Fruit fly (Drosophila melanogaster) whole organism, prepupa: ENCODE data around the gene CG12729.
A peak's percentile ranks its signal among the peaks of the same experiment; 100 is the strongest.

ENCODE experiments used
- Blimp-1 ChIP-seq: fragments of 200-800 bp; sonication (Bioruptor generic); optimal IDR thresholded peaks from 3 replicates; lab custom pipeline; 2017; ENCODE audit warnings: missing biosample characterization, missing genetic modification characterization, mild to moderate bottlenecking, moderate library complexity, missing genetic modification reagents
- CG10669 ChIP-seq: fragments of 200-800 bp; sonication (Bioruptor generic); optimal IDR thresholded peaks from 3 replicates; lab custom pipeline; 2018; ENCODE audit warnings: missing biosample characterization, mild to moderate bottlenecking, missing genetic modification characterization, moderate library complexity
- CG11294 ChIP-seq: fragments of 200-800 bp; sonication (Bioruptor generic); IDR thresholded peaks from 2 replicates; pipeline ENCODE4 v1.3.6; 2022; ENCODE audit warnings: missing biosample characterization, missing genetic modification characterization
- CG11762 ChIP-seq: fragments of 200-800 bp; sonication (Bioruptor generic); optimal IDR thresholded peaks from 3 replicates; lab custom pipeline; 2016; ENCODE audit warnings: missing biosample characterization, missing genetic modification characterization; ENCODE audit not compliant: insufficient read depth
- CG11902 ChIP-seq: fragments of 200-800 bp; sonication (Bioruptor generic); optimal IDR thresholded peaks from 3 replicates; lab custom pipeline; 2016; ENCODE audit warnings: missing biosample characterization, missing genetic modification characterization
- CG15336 ChIP-seq: fragments of 200-800 bp; sonication (Bioruptor generic); IDR thresholded peaks from 2 replicates; pipeline ENCODE4 v1.3.6; 2022; ENCODE audit warnings: missing biosample characterization, missing genetic modification characterization
- CG16779 ChIP-seq: fragments of 200-800 bp; sonication (Bioruptor generic); optimal IDR thresholded peaks from 3 replicates; lab custom pipeline; 2017; ENCODE audit warnings: missing biosample characterization, mild to moderate bottlenecking, missing genetic modification characterization
- CG31627 ChIP-seq: fragments of 200-800 bp; sonication (Bioruptor generic); optimal IDR thresholded peaks from 3 replicates; lab custom pipeline; 2016; ENCODE audit warnings: missing biosample characterization, missing genetic modification characterization
- CG32006 ChIP-seq: fragments of 200-800 bp; sonication (Bioruptor generic); optimal IDR thresholded peaks from 3 replicates; lab custom pipeline; 2017; ENCODE audit warnings: missing biosample characterization, mild to moderate bottlenecking, missing genetic modification characterization
- CG3919 ChIP-seq: fragments of 200-800 bp; sonication (Bioruptor generic); optimal IDR thresholded peaks from 3 replicates; lab custom pipeline; 2016; ENCODE audit warnings: missing biosample characterization, missing genetic modification characterization
- CG4318 ChIP-seq: fragments of 200-800 bp; sonication (Bioruptor generic); optimal IDR thresholded peaks from 3 replicates; lab custom pipeline; 2017; ENCODE audit warnings: missing biosample characterization, mild to moderate bottlenecking, missing genetic modification characterization
- CG6163 ChIP-seq: fragments of 200-800 bp; sonication (Bioruptor generic); IDR thresholded peaks from 3 replicates; pipeline ENCODE4 v1.3.6; 2022; ENCODE audit warnings: missing biosample characterization, missing genetic modification characterization
- CG6276 ChIP-seq: fragments of 200-800 bp; sonication (Bioruptor generic); optimal IDR thresholded peaks from 2 replicates; lab custom pipeline; 2017; ENCODE audit warnings: missing biosample characterization, mild to moderate bottlenecking, missing genetic modification characterization
- CG6792 ChIP-seq: fragments of 200-800 bp; sonication (Bioruptor generic); optimal IDR thresholded peaks from 3 replicates; lab custom pipeline; 2016; ENCODE audit warnings: missing biosample characterization, missing genetic modification characterization
- CG6808 ChIP-seq: fragments of 200-800 bp; sonication (Bioruptor generic); optimal IDR thresholded peaks from 3 replicates; lab custom pipeline; 2017; ENCODE audit warnings: missing biosample characterization, missing genetic modification characterization, mild to moderate bottlenecking, moderate library complexity, missing genetic modification reagents
- CG6854 ChIP-seq: fragments of 200-800 bp; sonication (Bioruptor generic); optimal IDR thresholded peaks from 2 replicates; lab custom pipeline; 2017; ENCODE audit warnings: missing biosample characterization, mild to moderate bottlenecking, missing genetic modification characterization
- CG7368 ChIP-seq: fragments of 200-800 bp; sonication (Bioruptor generic); optimal IDR thresholded peaks from 3 replicates; lab custom pipeline; 2016; ENCODE audit warnings: missing biosample characterization, missing genetic modification characterization
- CG8119 ChIP-seq: fragments of 200-800 bp; sonication (Bioruptor generic); IDR thresholded peaks from 3 replicates; pipeline ENCODE4 v1.3.6; 2022; ENCODE audit warnings: missing biosample characterization, missing genetic modification characterization
- CG8319 ChIP-seq: fragments of 200-800 bp; sonication (Bioruptor generic); optimal IDR thresholded peaks from 3 replicates; lab custom pipeline; 2016; ENCODE audit warnings: missing biosample characterization, missing genetic modification characterization
- CG9139 ChIP-seq: fragments of 200-800 bp; sonication (Bioruptor generic); optimal IDR thresholded peaks from 3 replicates; lab custom pipeline; 2017; ENCODE audit warnings: missing biosample characterization, mild to moderate bottlenecking, missing genetic modification characterization
- Eip75B ChIP-seq: fragments of 200-800 bp; sonication (Bioruptor generic); optimal IDR thresholded peaks from 3 replicates; lab custom pipeline; 2016; ENCODE audit warnings: missing biosample characterization, missing genetic modification characterization
- Eip78C ChIP-seq: fragments of 200-800 bp; sonication (Bioruptor generic); peaks from one replicate; lab custom pipeline; 2016; ENCODE audit warnings: missing biosample characterization, missing genetic modification characterization
- Eip93F ChIP-seq: fragments of 200-800 bp; sonication (Bioruptor generic); optimal IDR thresholded peaks from 2 replicates; lab custom pipeline; 2016; ENCODE audit warnings: missing biosample characterization, mild to moderate bottlenecking, missing genetic modification characterization
- Ets96B ChIP-seq: fragments of 200-800 bp; optimal IDR thresholded peaks from 2 replicates; lab custom pipeline; 2019; ENCODE audit warnings: missing biosample characterization, mild to moderate bottlenecking, missing genetic modification characterization, moderate library complexity
- Hr38 ChIP-seq: sonication (Bioruptor generic); optimal IDR thresholded peaks from 2 replicates; lab custom pipeline; 2016; ENCODE audit warnings: missing biosample characterization, missing genetic modification characterization
- Hr39 ChIP-seq: fragments of 200-800 bp; sonication (Bioruptor generic); optimal IDR thresholded peaks from 2 replicates; lab custom pipeline; 2016; ENCODE audit warnings: missing biosample characterization, missing genetic modification characterization
- Hr4 ChIP-seq: fragments of 200-800 bp; sonication (Bioruptor generic); optimal IDR thresholded peaks from 3 replicates; lab custom pipeline; 2016; ENCODE audit warnings: missing biosample characterization, missing genetic modification characterization
- Lpt ChIP-seq: fragments of 200-800 bp; sonication (Bioruptor generic); optimal IDR thresholded peaks from 3 replicates; lab custom pipeline; 2016; ENCODE audit warnings: missing biosample characterization, missing genetic modification characterization
- Smox ChIP-seq: fragments of 200-800 bp; sonication (Bioruptor generic); optimal IDR thresholded peaks from 3 replicates; lab custom pipeline; 2016; ENCODE audit warnings: missing biosample characterization, missing genetic modification characterization
- Sox14 ChIP-seq: fragments of 200-800 bp; sonication (Bioruptor generic); optimal IDR thresholded peaks from 3 replicates; lab custom pipeline; 2016; ENCODE audit warnings: missing biosample characterization, missing genetic modification characterization
- Sox15 ChIP-seq: fragments of 200-800 bp; sonication (Bioruptor generic); optimal IDR thresholded peaks from 3 replicates; lab custom pipeline; 2016; ENCODE audit warnings: missing biosample characterization, missing genetic modification characterization
- achi ChIP-seq: fragments of 200-800 bp; sonication (Bioruptor generic); optimal IDR thresholded peaks from 3 replicates; lab custom pipeline; 2016; ENCODE audit warnings: missing biosample characterization, missing genetic modification characterization
- acj6 ChIP-seq: fragments of 200-800 bp; sonication (Bioruptor generic); optimal IDR thresholded peaks from 3 replicates; lab custom pipeline; 2016; ENCODE audit warnings: missing biosample characterization, missing genetic modification characterization
- dsx ChIP-seq: fragments of 200-800 bp; optimal IDR thresholded peaks from 3 replicates; lab custom pipeline; 2019; ENCODE audit warnings: missing biosample characterization, mild to moderate bottlenecking, missing genetic modification characterization, moderate library complexity; ENCODE audit not compliant: poor library complexity, severe bottlenecking
- eg ChIP-seq: fragments of 200-800 bp; sonication (Bioruptor generic); IDR thresholded peaks from 3 replicates; pipeline ENCODE4 v1.3.6; 2022; ENCODE audit warnings: missing biosample characterization, missing genetic modification characterization
- esn ChIP-seq: fragments of 200-800 bp; sonication (Bioruptor generic); optimal IDR thresholded peaks from 2 replicates; lab custom pipeline; 2016; ENCODE audit warnings: missing biosample characterization, mild to moderate bottlenecking, missing genetic modification characterization, moderate library complexity
- fd59A ChIP-seq: fragments of 200-800 bp; sonication (Bioruptor generic); optimal IDR thresholded peaks from 2 replicates; lab custom pipeline; 2017; ENCODE audit warnings: missing biosample characterization, mild to moderate bottlenecking, missing genetic modification characterization, missing genetic modification reagents
- fd85E ChIP-seq: fragments of 200-800 bp; sonication (Bioruptor generic); optimal IDR thresholded peaks from 3 replicates; lab custom pipeline; 2016; ENCODE audit warnings: missing biosample characterization, missing genetic modification characterization
- fkh ChIP-seq: fragments of 200-800 bp; sonication (Bioruptor generic); optimal IDR thresholded peaks from 3 replicates; lab custom pipeline; 2017; ENCODE audit warnings: missing biosample characterization, mild to moderate bottlenecking, missing genetic modification characterization, moderate library complexity
- pdm3 ChIP-seq: fragments of 200-800 bp; sonication (Bioruptor generic); optimal IDR thresholded peaks from 3 replicates; lab custom pipeline; 2016; ENCODE audit warnings: missing biosample characterization, missing genetic modification characterization
- salr ChIP-seq, 2 experiments: fragments of 200-800 bp; sonication (Bioruptor generic); optimal IDR thresholded peaks; 3 replicates each; lab custom pipeline; 2016 to 2018; ENCODE audit warnings: missing biosample characterization in 2 of 2, missing genetic modification characterization in 2 of 2, mild to moderate bottlenecking in 1 of 2
- spab ChIP-seq: fragments of 200-800 bp; sonication (Bioruptor generic); optimal IDR thresholded peaks from 2 replicates; lab custom pipeline; 2017; ENCODE audit warnings: missing biosample characterization, mild to moderate bottlenecking, missing genetic modification characterization, missing genetic modification reagents
- svp ChIP-seq: fragments of 200-800 bp; sonication (Bioruptor generic); peaks from one replicate; lab custom pipeline; 2016; ENCODE audit warnings: missing biosample characterization, missing genetic modification characterization
- topi ChIP-seq: fragments of 200-800 bp; sonication (Bioruptor generic); optimal IDR thresholded peaks from 3 replicates; lab custom pipeline; 2016; ENCODE audit warnings: missing biosample characterization, missing genetic modification characterization
- vri ChIP-seq: fragments of 200-800 bp; sonication (Bioruptor generic); optimal IDR thresholded peaks from 3 replicates; lab custom pipeline; 2016; ENCODE audit warnings: missing biosample characterization, mild to moderate bottlenecking, missing genetic modification characterization

Gene CG12729

dm6 chrX:5879543-5879943 is 34.5 kb downstream of the CG12729 start, which contains the start of the genes Usp30 and CG16721 (continued):
- peak; percentile 20 for TF ChIP-seq fd59A (GFP tag; lab: Kevin White, UChicago)
- TF ChIP-seq CG3919 (GFP tag; lab: Kevin White, UChicago): peak; percentile 51
- no peak for TF ChIP-seq Sox15 (GFP tag; lab: Kevin White, UChicago)
- peak; percentile 57 for TF ChIP-seq CG31627
- TF ChIP-seq acj6 (GFP tag; lab: Kevin White, UChicago): peak; percentile 33
- no peak for TF ChIP-seq CG10669 (GFP tag; lab: Kevin White, UChicago)
- TF ChIP-seq CG16779 (tag; lab: Kevin White, UChicago): no peak
- peak; percentile 30 for TF ChIP-seq fd85E (GFP tag; lab: Kevin White, UChicago)
- TF ChIP-seq Ets96B (tag; lab: Kevin White, UChicago): peak; percentile 6
- peak; percentile 77 for TF ChIP-seq dsx
- peak; percentile 23 for TF ChIP-seq CG11762 (GFP tag; lab: Kevin White, UChicago)
- no peak for TF ChIP-seq CG9139
- no peak for TF ChIP-seq Eip75B (GFP tag; lab: Kevin White, UChicago)
- no peak for TF ChIP-seq Hr38 (GFP tag; lab: Kevin White, UChicago)
- no peak for TF ChIP-seq salr (GFP tag; optimal IDR thresholded peaks at IDR 0.05; lab: Kevin White, UChicago)
- no peak for TF ChIP-seq pdm3
- no peak for TF ChIP-seq CG4318 (GFP tag; lab: Kevin White, UChicago)
- peak; percentile 4 for TF ChIP-seq CG6792 (GFP tag; lab: Kevin White, UChicago)
- no peak for TF ChIP-seq Blimp-1 (GFP tag; lab: Kevin White, UChicago)
- TF ChIP-seq CG7368 (GFP tag; lab: Kevin White, UChicago): peak; percentile 7
- no peak for TF ChIP-seq Eip93F (GFP tag; lab: Kevin White, UChicago)
- no peak for TF ChIP-seq CG8119
- peak; percentile 61; the same call in 2 of the 3 replicates for TF ChIP-seq CG6163
- TF ChIP-seq CG15336: no peak
- TF ChIP-seq fkh (GFP tag; lab: Kevin White, UChicago): no peak
- no peak for TF ChIP-seq Smox (GFP tag; lab: Kevin White, UChicago)

- TF ChIP-seq fd85E (GFP tag; lab: Kevin White, UChicago) (peak; percentile 38), Lpt (GFP tag; lab: Kevin White, UChicago) (peak; percentile 77), dsx (peak; percentile 73), vri (peak; percentile 83), CG11294 (GFP tag; lab: Robert Waterston, UW) (peak; percentile 63), CG6854 (GFP tag; lab: Kevin White, UChicago) (peak; percentile 70), Hr4 (peak; percentile 70), Hr38 (GFP tag; lab: Kevin White, UChicago) (no peak), CG32006 (GFP tag; lab: Kevin White, UChicago) (peak; percentile 84), CG6276 (peak; percentile 81), CG4318 (GFP tag; lab: Kevin White, UChicago) (no peak), CG7368 (GFP tag; lab: Kevin White, UChicago) (peak; percentile 83), CG11902 (peak; percentile 67), CG10669 (GFP tag; lab: Kevin White, UChicago) (peak; percentile 81), Eip78C (GFP tag; lab: Kevin White, UChicago) (peak; percentile 95), achi (GFP tag; lab: Kevin White, UChicago) (peak; percentile 80), Ets96B (tag; lab: Kevin White, UChicago) (peak; percentile 78), CG31627 (peak; percentile 88), CG9139 (peak; percentile 52), CG6808 (GFP tag; lab: Kevin White, UChicago) (peak; percentile 78), Hr39 (GFP tag; lab: Kevin White, UChicago) (peak; percentile 89), CG16779 (tag; lab: Kevin White, UChicago) (peak; percentile 58), CG8119 (peak; percentile 86), CG15336 (peak; percentile 85), pdm3 (peak; percentile 87), CG3919 (GFP tag; lab: Kevin White, UChicago) (peak; percentile 84), spab (GFP tag; lab: Kevin White, UChicago) (no peak), CG8319 (GFP tag; lab: Kevin White, UChicago) (peak; percentile 57), Sox14 (peak; percentile 95), esn (peak; percentile 90), Blimp-1 (GFP tag; lab: Kevin White, UChicago) (peak; percentile 58), CG6163 (peak; percentile 86), svp (GFP tag; lab: Kevin White, UChicago) (peak; percentile 95), CG11762 (GFP tag; lab: Kevin White, UChicago) (peak; percentile 75), topi (GFP tag; lab: Kevin White, UChicago) (peak; percentile 89), Eip93F (GFP tag; lab: Kevin White, UChicago) (no peak), eg (GFP tag; lab: Robert Waterston, UW) (peak; percentile 78)
These were observed 35.3 kb downstream of the CG12729 start for dm6 chrX:5880139-5880924.
